Fruit fly (Drosophila melanogaster): Measurements from ENCODE around the gene Cdc16.
A peak's percentile ranks its signal among the peaks of the same experiment; 100 is the strongest.

The Cdc16 gene

dm6 chr3R:23251256-23251655 lies 29.7 kb upstream of the Cdc16 start, which contains the start of the genes Rad60 and EloA (continued):
- TF ChIP-seq cyc (GFP tag; optimal IDR thresholded peaks at IDR 0.05): peak; percentile 81
- no peak for TF ChIP-seq CG6808 (GFP tag; optimal IDR thresholded peaks at IDR 0.05)
- no peak for TF ChIP-seq CG6276 (GFP tag; optimal IDR thresholded peaks at IDR 0.05)
- TF ChIP-seq CG8319 (GFP tag; optimal IDR thresholded peaks at IDR 0.05): peak; percentile 56
- TF ChIP-seq svp (GFP tag): peak; percentile 87
- peak; percentile 59 for TF ChIP-seq CG32006 (GFP tag; optimal IDR thresholded peaks at IDR 0.05)
- TF ChIP-seq lz (GFP tag; optimal IDR thresholded peaks at IDR 0.05): peak; percentile 85
- TF ChIP-seq CG11762 (GFP tag; optimal IDR thresholded peaks at IDR 0.05; ENCODE audit: insufficient read depth): peak; percentile 70
- TF ChIP-seq CG10631 (GFP tag; optimal IDR thresholded peaks at IDR 0.05): peak; percentile 72
- TF ChIP-seq CG34406 (GFP tag; optimal IDR thresholded peaks at IDR 0.05): peak; percentile 73
- TF ChIP-seq fkh (GFP tag; optimal IDR thresholded peaks at IDR 0.05): peak; percentile 92
- peak; percentile 79 for TF ChIP-seq Eip75B (GFP tag; optimal IDR thresholded peaks at IDR 0.05)
- TF ChIP-seq fd59A (GFP tag; optimal IDR thresholded peaks at IDR 0.05): peak; percentile 25
- peak in 1 of 2 experiments; percentile 16 for TF ChIP-seq ss (GFP tag; optimal IDR thresholded peaks at IDR 0.05)

DNA sequence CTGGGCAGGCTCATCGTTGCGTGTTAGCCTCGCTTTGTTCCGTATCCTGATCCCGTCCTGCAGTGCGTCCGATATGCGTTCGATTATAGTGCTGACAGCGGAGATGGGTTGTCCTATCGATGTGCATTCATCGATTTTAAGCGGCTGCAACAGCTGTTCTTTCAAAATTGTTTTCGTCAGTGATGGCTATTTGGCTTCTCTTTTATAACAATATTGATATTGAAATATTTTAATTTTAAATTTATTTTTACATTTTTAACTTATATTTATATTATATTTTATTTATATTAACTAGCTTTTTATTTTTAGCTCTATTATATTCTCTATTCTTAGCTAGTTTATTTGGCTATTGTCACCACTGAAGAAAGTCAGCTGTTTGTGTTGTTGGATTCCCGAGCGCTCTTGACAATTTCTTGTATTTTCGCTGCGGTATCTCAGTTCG lies 23.0 kb upstream of the Cdc16 start, which contains the start of the genes wda and Pex11c:
wda (minus strand) TSS at position 102 of the 442 bp plus-strand sequence.
Pex11c (plus strand) TSS at position 380 of the 442 bp plus-strand sequence.
- TF ChIP-seq Hr39 (GFP tag; optimal IDR thresholded peaks at IDR 0.05) (peak; percentile 56), salr (GFP tag; optimal IDR thresholded peaks at IDR 0.05) (peak; percentile 2 to 68), CG6808 (GFP tag; optimal IDR thresholded peaks at IDR 0.05) (peak; percentile 26), OdsH (GFP tag; optimal IDR thresholded peaks at IDR 0.05) (peak; percentile 80), Eip75B (GFP tag; optimal IDR thresholded peaks at IDR 0.05) (peak; percentile 12), CG15336 (GFP tag; IDR thresholded peaks at IDR 0.05) (peak; percentile 69), CG10669 (GFP tag; optimal IDR thresholded peaks at IDR 0.05) (peak; percentile 54), fkh (GFP tag; optimal IDR thresholded peaks at IDR 0.05) (peak; percentile 54), CG3919 (GFP tag; optimal IDR thresholded peaks at IDR 0.05) (peak; percentile 59), CG8119 (GFP tag; IDR thresholded peaks at IDR 0.05) (peak; percentile 80; the same call in 2 of the 3 replicates), CG8319 (GFP tag; optimal IDR thresholded peaks at IDR 0.05) (peak; percentile 42), Met (GFP tag; optimal IDR thresholded peaks at IDR 0.05) (peak; percentile 53), fd85E (GFP tag; optimal IDR thresholded peaks at IDR 0.05) (no peak), Lpt (GFP tag; optimal IDR thresholded peaks at IDR 0.05) (peak; percentile 7), Sox102F (GFP tag; optimal IDR thresholded peaks at IDR 0.05) (peak; percentile 58), spab (GFP tag; optimal IDR thresholded peaks at IDR 0.05) (peak; percentile 30), CG34406 (GFP tag; optimal IDR thresholded peaks at IDR 0.05) (peak; percentile 78), dsx (GFP tag; optimal IDR thresholded peaks at IDR 0.05; ENCODE audit: poor library complexity, severe bottlenecking) (peak; percentile 78), CG3032 (tag; optimal IDR thresholded peaks at IDR 0.05) (peak; percentile 86), esn (GFP tag; optimal IDR thresholded peaks at IDR 0.05) (peak; percentile 78), eg (GFP tag; IDR thresholded peaks at IDR 0.05) (no peak; the same call in 2 of the 3 replicates), CG6854 (GFP tag; optimal IDR thresholded peaks at IDR 0.05) (no peak), Hr4 (GFP tag; optimal IDR thresholded peaks at IDR 0.05) (peak; percentile 57), fd59A (GFP tag; optimal IDR thresholded peaks at IDR 0.05) (peak; percentile 0), CG31627 (GFP tag; optimal IDR thresholded peaks at IDR 0.05) (peak; percentile 49), lz (GFP tag; optimal IDR thresholded peaks at IDR 0.05) (peak; percentile 74), CG16779 (tag; optimal IDR thresholded peaks at IDR 0.05) (no peak), dac (GFP tag; optimal IDR thresholded peaks at IDR 0.05) (peak; percentile 76), Eip78C (GFP tag) (peak; percentile 83), CG8632 (GFP tag; optimal IDR thresholded peaks at IDR 0.05) (peak; percentile 82), Sox14 (GFP tag; optimal IDR thresholded peaks at IDR 0.05) (peak; percentile 41), vri (GFP tag; optimal IDR thresholded peaks at IDR 0.05) (peak; percentile 67), CG6276 (GFP tag; optimal IDR thresholded peaks at IDR 0.05) (peak; percentile 55), Gug (GFP tag; IDR thresholded peaks at IDR 0.05) (no peak; the same call in none of the 2 replicates), pdm3 (GFP tag; optimal IDR thresholded peaks at IDR 0.05) (peak; percentile 53), Sox15 (GFP tag; optimal IDR thresholded peaks at IDR 0.05) (peak; percentile 67), Hr38 (GFP tag; optimal IDR thresholded peaks at IDR 0.05) (no peak), Smox (GFP tag; optimal IDR thresholded peaks at IDR 0.05) (no peak), svp (GFP tag) (no peak), Ets96B (tag; optimal IDR thresholded peaks at IDR 0.05) (peak; percentile 84), CG4318 (GFP tag; optimal IDR thresholded peaks at IDR 0.05) (peak; percentile 56), CG9139 (GFP tag; optimal IDR thresholded peaks at IDR 0.05) (no peak), acj6 (GFP tag; optimal IDR thresholded peaks at IDR 0.05) (peak; percentile 85)

All from whole organism, prepupa.